Worm (Caenorhabditis elegans) whole organism, L2 larva: ENCODE data around the gene lgc-45.

Source experiments
- F13H6.1 ChIP-seq: sonication (generic microtip); optimal IDR thresholded peaks from 2 replicates; lab custom pipeline; 2016; ENCODE audit warnings: missing genetic modification characterization, missing compliant biosample characterization
- aly-2 ChIP-seq: fragments of 150-350 bp; optimal IDR thresholded peaks from 2 replicates; lab custom pipeline; 2014; ENCODE audit warnings: missing biosample characterization, missing genetic modification characterization
- ama-1 ChIP-seq: fragments of 150-350 bp; optimal IDR thresholded peaks from 2 replicates; lab custom pipeline; 2018; ENCODE audit warnings: inconsistent platforms
- ceh-82 ChIP-seq: fragments of 150-350 bp; optimal IDR thresholded peaks from 2 replicates; lab custom pipeline; 2014; ENCODE audit warnings: missing biosample characterization, missing genetic modification characterization
- elt-1 ChIP-seq: fragments of 150-350 bp; optimal IDR thresholded peaks from 2 replicates; lab custom pipeline; 2014; ENCODE audit warnings: missing biosample characterization, missing genetic modification characterization
- nhr-11 ChIP-seq: fragments of 150-350 bp; optimal IDR thresholded peaks from 2 replicates; lab custom pipeline; 2014; ENCODE audit warnings: missing biosample characterization, missing genetic modification characterization
- nhr-12 ChIP-seq: fragments of 150-350 bp; optimal IDR thresholded peaks from 2 replicates; lab custom pipeline; 2014; ENCODE audit warnings: missing biosample characterization, missing genetic modification characterization
- nhr-237 ChIP-seq: fragments of 150-350 bp; optimal IDR thresholded peaks from 2 replicates; lab custom pipeline; 2014; ENCODE audit warnings: missing biosample characterization, missing genetic modification characterization
- sem-4 ChIP-seq: fragments of 150-350 bp; optimal IDR thresholded peaks from 2 replicates; lab custom pipeline; 2014; ENCODE audit warnings: missing biosample characterization, missing genetic modification reagents, missing genetic modification characterization
- unc-39 ChIP-seq: fragments of 150-350 bp; optimal IDR thresholded peaks from 2 replicates; lab custom pipeline; 2014; ENCODE audit warnings: missing biosample characterization, missing genetic modification characterization
- unc-55 ChIP-seq: fragments of 150-350 bp; sonication (generic microtip); optimal IDR thresholded peaks from 3 replicates; lab custom pipeline; 2014; ENCODE audit warnings: missing biosample characterization, missing genetic modification reagents, missing genetic modification characterization
- unc-62 ChIP-seq: fragments of 150-350 bp; optimal IDR thresholded peaks from 2 replicates; lab custom pipeline; 2014; ENCODE audit warnings: missing biosample characterization, missing genetic modification reagents, missing genetic modification characterization
- ztf-11 ChIP-seq: sonication (generic microtip); optimal IDR thresholded peaks from 2 replicates; lab custom pipeline; 2017; ENCODE audit warnings: missing biosample characterization, missing genetic modification characterization
- ztf-4 ChIP-seq: fragments of 150-350 bp; optimal IDR thresholded peaks from 2 replicates; lab custom pipeline; 2014; ENCODE audit warnings: missing biosample characterization, missing genetic modification characterization

DNA sequence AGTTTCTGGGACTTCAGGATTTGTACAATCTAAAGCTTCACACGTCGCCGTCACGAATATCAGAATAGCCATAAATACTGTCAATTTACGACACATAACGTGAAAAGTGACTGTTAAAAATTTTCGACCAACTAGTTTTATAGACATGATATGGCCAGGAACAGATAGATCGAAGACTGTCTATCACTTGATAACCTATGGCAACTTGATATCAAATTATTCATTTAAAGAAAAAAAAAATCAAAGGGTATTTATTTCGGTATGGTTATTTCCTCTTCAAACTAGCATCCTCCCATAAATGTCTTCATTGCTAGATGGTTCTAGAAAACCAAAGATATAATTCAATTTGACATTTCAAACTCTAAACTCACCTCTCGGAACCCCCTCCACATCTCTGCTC lies 5.1 kb downstream of the lgc-45 start, which contains the start of gene W10G11.3:
- TF ChIP-seq ama-1 (no peak), unc-39 (tag; lab: Kevin White, UChicago) (no peak), unc-55 (GFP tag; lab: Kevin White, UChicago) (no peak), unc-62 (GFP tag; lab: Kevin White, UChicago) (no peak), ztf-11 (tag; lab: Kevin White, UChicago) (no peak), elt-1 (tag; lab: Kevin White, UChicago) (no peak), F13H6.1 (tag; lab: Kevin White, UChicago) (no peak), sem-4 (tag; lab: Kevin White, UChicago) (no peak), nhr-12 (no peak), nhr-237 (no peak), nhr-11 (no peak), ztf-4 (no peak), aly-2 (no peak), ceh-82 (no peak)
